Fruit fly (Drosophila melanogaster): ENCODE results near the gene Galk.

Galk gene

dm6 chr3L:9017414-9017813, 31.5 kb upstream of the Galk start (continued):
- TF ChIP-seq CG43689 (GFP tag; IDR thresholded peaks at IDR 0.05) = no peak

DNA sequence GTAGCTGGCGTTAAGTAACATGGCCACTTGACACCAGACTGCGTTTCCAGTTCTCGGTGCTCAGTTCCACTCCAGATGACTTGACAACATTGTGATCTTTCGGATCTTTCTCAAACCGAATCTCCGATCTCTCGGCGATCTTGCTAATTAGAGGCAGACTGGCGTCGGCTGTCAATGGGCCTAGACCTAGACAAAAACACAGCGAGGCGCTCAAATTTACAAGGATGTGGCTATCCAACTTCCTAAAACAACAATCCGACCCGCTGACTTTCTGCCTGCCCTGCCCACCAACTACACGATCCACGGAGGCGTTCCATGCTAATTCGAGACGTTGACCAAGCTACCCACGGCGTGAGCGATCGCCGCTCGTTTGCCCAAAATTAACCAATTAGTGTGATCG, 27.9 kb upstream of the Galk start:
- TF ChIP-seq onecut (GFP tag; IDR thresholded peaks at IDR 0.05) (no peak), twi (tag; optimal IDR thresholded peaks at IDR 0.05) (peak; percentile 16), Abd-B (GFP tag; optimal IDR thresholded peaks at IDR 0.05) (no peak), zen (tag; optimal IDR thresholded peaks at IDR 0.05) (peak; percentile 93)

- no peak for TF ChIP-seq CG4707 (GFP tag; optimal IDR thresholded peaks at IDR 0.05)
- no peak for TF ChIP-seq ash1 (GFP tag; optimal IDR thresholded peaks at IDR 0.05)
- TF ChIP-seq repo (GFP tag; optimal IDR thresholded peaks at IDR 0.05) = peak; percentile 58
- TF ChIP-seq CG15073 (GFP tag; optimal IDR thresholded peaks at IDR 0.05) = no peak
- TF ChIP-seq CG7839 (tag; optimal IDR thresholded peaks at IDR 0.05) = peak; percentile 71
- TF ChIP-seq CG13123 (GFP tag; optimal IDR thresholded peaks at IDR 0.05) = peak; percentile 52
- no peak for TF ChIP-seq CG10321 (GFP tag; IDR thresholded peaks at IDR 0.05)
- peak; percentile 63 for TF ChIP-seq ap (GFP tag; IDR thresholded peaks at IDR 0.05)
- TF ChIP-seq maf-S (GFP tag; optimal IDR thresholded peaks at IDR 0.05) = peak; percentile 38
- peak; percentile 50 for TF ChIP-seq CG9215 (GFP tag; IDR thresholded peaks at IDR 0.05)
- TF ChIP-seq chm (GFP tag; IDR thresholded peaks at IDR 0.05) = peak; percentile 91
- no peak for TF ChIP-seq sug (tag; optimal IDR thresholded peaks at IDR 0.05)
- TF ChIP-seq pita (GFP tag; optimal IDR thresholded peaks at IDR 0.05) = no peak
- no peak for TF ChIP-seq sna (GFP tag; IDR thresholded peaks at IDR 0.05; ENCODE audit: partially characterized antibody)
- peak; percentile 67 for TF ChIP-seq CG13624 (GFP tag; optimal IDR thresholded peaks at IDR 0.05)
- TF ChIP-seq CG31441 (GFP tag; IDR thresholded peaks at IDR 0.05) = peak; percentile 66; the same call in 1 of the 2 replicates
- TF ChIP-seq Xrp1 (GFP tag; IDR thresholded peaks at IDR 0.05) = peak; percentile 93
- TF ChIP-seq CG14860 (GFP tag; IDR thresholded peaks at IDR 0.05; ENCODE audit: partially characterized antibody) = no peak
- TF ChIP-seq CG9797 (GFP tag; optimal IDR thresholded peaks at IDR 0.05) = no peak
- peak; percentile 60 for TF ChIP-seq Asciz (GFP tag; optimal IDR thresholded peaks at IDR 0.05)
- peak; percentile 47 for TF ChIP-seq CG18599 (GFP tag; optimal IDR thresholded peaks at IDR 0.05)
- TF ChIP-seq ewg (GFP tag; optimal IDR thresholded peaks at IDR 0.05) = peak; percentile 36
- peak; percentile 69 for TF ChIP-seq Oli (tag; optimal IDR thresholded peaks at IDR 0.05)
- TF ChIP-seq CG5180 (GFP tag; optimal IDR thresholded peaks at IDR 0.05) = peak; percentile 16
- TF ChIP-seq Hand (GFP tag; optimal IDR thresholded peaks at IDR 0.05) = no peak
- peak; percentile 15; the same call in 1 of the 3 replicates for TF ChIP-seq CG14050 (GFP tag; IDR thresholded peaks at IDR 0.05)
- no peak for TF ChIP-seq NFAT (GFP tag; IDR thresholded peaks at IDR 0.05)
- no peak for TF ChIP-seq CG31224 (GFP tag; IDR thresholded peaks at IDR 0.05)
- TF ChIP-seq ham (GFP tag; IDR thresholded peaks at IDR 0.05) = no peak
- no peak for TF ChIP-seq gfzf (GFP tag; optimal IDR thresholded peaks at IDR 0.05)
- TF ChIP-seq CG34376 (GFP tag; optimal IDR thresholded peaks at IDR 0.05) = no peak
- TF ChIP-seq Chrac-16 (GFP tag; optimal IDR thresholded peaks at IDR 0.05) = peak; percentile 74
- no peak for TF ChIP-seq pho (GFP tag; optimal IDR thresholded peaks at IDR 0.05)
- peak; percentile 40 for TF ChIP-seq slou (GFP tag; optimal IDR thresholded peaks at IDR 0.05)
- TF ChIP-seq twi (tag; optimal IDR thresholded peaks at IDR 0.05) = peak; percentile 98
- TF ChIP-seq Eip74EF (GFP tag; optimal IDR thresholded peaks at IDR 0.05) = no peak
- TF ChIP-seq CG11723 (GFP tag; optimal IDR thresholded peaks at IDR 0.05) = peak; percentile 42
- peak; percentile 61 for TF ChIP-seq Deaf1 (tag; optimal IDR thresholded peaks at IDR 0.05)
- no peak for TF ChIP-seq inv (GFP tag; IDR thresholded peaks at IDR 0.05; ENCODE audit: partially characterized antibody)
- peak; percentile 67 for TF ChIP-seq wor (GFP tag; IDR thresholded peaks at IDR 0.05)
- TF ChIP-seq ems (GFP tag; optimal IDR thresholded peaks at IDR 0.05) = peak; percentile 68
Observed at dm6 chr3L:9011485-9012389, 25.8 kb upstream of the Galk start.
